Worm (Caenorhabditis elegans) whole organism, L4 larva: ENCODE data around the gene clec-4.

Source experiments
- ZK546.5 ChIP-seq, 2 experiments: sonication (generic microtip); optimal IDR thresholded peaks; 2 replicates each; lab custom pipeline; 2017; ENCODE audit warnings: missing biosample characterization in 2 of 2, missing genetic modification characterization in 2 of 2
- aha-1 ChIP-seq: fragments of 150-350 bp; peaks from one replicate; lab custom pipeline; 2014; ENCODE audit warnings: missing biosample characterization, missing genetic modification characterization
- ceh-82 ChIP-seq: sonication (generic microtip); optimal IDR thresholded peaks from 2 replicates; lab custom pipeline; 2017; ENCODE audit warnings: missing biosample characterization, missing genetic modification characterization
- egl-27 ChIP-seq: sonication (generic microtip); optimal IDR thresholded peaks from 3 replicates; lab custom pipeline; 2017; ENCODE audit warnings: missing biosample characterization, missing genetic modification reagents, missing genetic modification characterization
- lin-15B ChIP-seq: fragments of 150-350 bp; sonication (generic microtip); optimal IDR thresholded peaks from 3 replicates; lab custom pipeline; 2014; ENCODE audit warnings: missing biosample characterization, missing genetic modification characterization
- nhr-237 ChIP-seq: sonication (generic microtip); optimal IDR thresholded peaks from 2 replicates; lab custom pipeline; 2017; ENCODE audit warnings: missing biosample characterization, missing genetic modification characterization
- nhr-28 ChIP-seq: fragments of 150-350 bp; optimal IDR thresholded peaks from 2 replicates; lab custom pipeline; 2014; ENCODE audit warnings: missing biosample characterization, missing genetic modification characterization
- nhr-77 ChIP-seq: fragments of 150-350 bp; optimal IDR thresholded peaks from 2 replicates; lab custom pipeline; 2014; ENCODE audit warnings: missing biosample characterization, missing genetic modification characterization
- pha-4 ChIP-seq, 2 experiments: fragments of 150-350 bp in 1 of 2; fragments of 200-800 bp in 1 of 2; sonication (Bioruptor generic) in 1 of 2; IDR thresholded peaks in 1 of 2; optimal IDR thresholded peaks in 1 of 2; 2 replicates each; pipeline versions ENCODE4 v1.3.6 to Lab custom; 2014 to 2022; ENCODE audit warnings: missing genetic modification characterization in 2 of 2, missing genetic modification reagents in 2 of 2, missing biosample characterization in 1 of 2, missing compliant biosample characterization in 1 of 2
- php-3 ChIP-seq: fragments of 200-800 bp; sonication (Bioruptor generic); IDR thresholded peaks from 2 replicates; pipeline ENCODE4 v1.3.6; 2022; ENCODE audit warnings: missing genetic modification reagents, missing genetic modification characterization, missing compliant biosample characterization
- saeg-2 ChIP-seq: fragments of 200-800 bp; sonication (Bioruptor generic); IDR thresholded peaks from 2 replicates; pipeline ENCODE4 v1.3.6; 2022; ENCODE audit warnings: missing genetic modification reagents, missing genetic modification characterization, missing compliant biosample characterization

DNA sequence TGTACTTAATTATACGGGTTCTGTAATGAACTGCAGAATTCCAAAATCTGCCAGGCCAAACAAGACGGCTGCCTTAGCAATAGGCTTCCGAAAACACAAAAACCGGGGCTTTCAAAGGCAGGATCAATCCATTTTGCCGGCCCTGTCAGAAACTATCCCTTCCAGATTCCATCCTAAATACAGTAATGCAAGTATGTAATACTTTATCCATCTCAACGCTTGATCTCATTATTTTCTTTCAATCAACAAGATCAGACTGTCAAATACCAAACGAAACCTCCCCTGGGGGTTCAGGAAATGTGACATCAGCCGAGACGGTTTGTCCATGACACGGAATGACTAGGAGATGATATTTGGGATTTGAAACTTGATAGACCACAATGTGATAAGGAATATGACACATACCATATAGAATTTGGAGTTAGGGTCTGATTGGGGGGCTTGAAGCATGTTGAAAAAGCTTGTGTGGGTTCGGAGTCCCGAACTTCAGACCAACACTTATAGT lies 45.3 kb upstream of the clec-4 start:
- no peak for TF ChIP-seq nhr-28 (tag; lab: Kevin White, UChicago)
- no peak for TF ChIP-seq nhr-237 (tag; lab: Kevin White, UChicago)
- no peak for TF ChIP-seq nhr-77 (tag; lab: Kevin White, UChicago)
- TF ChIP-seq egl-27 (tag; lab: Kevin White, UChicago) = no peak
- TF ChIP-seq lin-15B (tag; lab: Kevin White, UChicago) = no peak
- TF ChIP-seq ZK546.5 (tag; optimal IDR thresholded peaks at IDR 0.05; lab: Kevin White, UChicago) = no peak
- no peak for TF ChIP-seq php-3 (GFP tag; lab: Robert Waterston, UW)
- TF ChIP-seq ceh-82 (tag; lab: Kevin White, UChicago) = no peak
- no peak for TF ChIP-seq pha-4 (GFP tag; IDR thresholded peaks at IDR 0.05; lab: Robert Waterston, UW)
- TF ChIP-seq pha-4 (tag; optimal IDR thresholded peaks at IDR 0.05; lab: Kevin White, UChicago) = no peak
- no peak for TF ChIP-seq saeg-2 (GFP tag; lab: Robert Waterston, UW)
- TF ChIP-seq aha-1 = peak; percentile 69
